Fruit fly (Drosophila melanogaster): ENCODE data around the gene Yod1.
A peak's percentile ranks its signal among the peaks of the same experiment; 100 is the strongest.

Yod1 gene

DNA sequence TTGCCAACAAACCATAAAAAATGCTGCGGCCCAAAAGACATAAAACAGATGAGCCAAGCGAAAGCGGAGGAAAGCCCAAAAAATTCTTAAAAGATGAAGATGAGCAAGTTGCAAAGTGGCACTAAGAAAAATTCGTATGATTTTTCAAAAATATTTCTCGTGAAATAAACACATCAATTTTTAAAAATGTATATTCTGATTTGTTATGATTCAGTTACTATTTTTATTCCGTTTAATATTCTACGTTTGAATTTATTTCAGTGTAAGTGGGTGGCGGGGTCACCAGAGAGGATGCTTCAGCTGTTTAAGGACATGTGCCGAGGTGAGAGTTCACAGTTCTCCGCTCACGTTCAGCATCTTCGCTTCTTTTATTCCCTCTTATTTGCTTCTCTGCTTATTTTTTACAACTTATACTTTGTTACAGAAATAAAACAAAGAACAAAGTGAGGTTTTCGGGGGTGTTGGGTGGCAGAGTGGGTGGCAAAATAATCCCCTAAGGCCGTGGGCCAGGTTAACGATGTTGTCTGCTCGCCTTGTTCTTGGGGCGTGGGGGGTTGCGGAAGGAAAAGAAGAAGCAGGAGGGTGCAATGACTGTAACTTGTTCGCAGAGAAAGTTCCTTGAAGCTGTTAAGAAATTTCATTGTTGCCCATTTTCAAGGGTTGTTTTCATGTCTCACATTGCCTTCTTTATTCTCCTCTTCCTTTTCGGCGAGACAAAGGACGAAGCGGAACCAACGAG lies 48.8 kb downstream of the Yod1 start (continued):
- TF ChIP-seq CG2202 (tag; optimal IDR thresholded peaks at IDR 0.05), result no peak
- TF ChIP-seq sob (GFP tag; IDR thresholded peaks at IDR 0.05), result peak; percentile 41; the same call in 1 of the 2 replicates
- peak; percentile 51; the same call in 1 of the 2 replicates for TF ChIP-seq CG14014 (GFP tag; IDR thresholded peaks at IDR 0.05)
- no peak for TF ChIP-seq pum (GFP tag; optimal IDR thresholded peaks at IDR 0.05)
- no peak for TF ChIP-seq croc (GFP tag; conservative IDR thresholded peaks at IDR 0.05)
- peak; percentile 17 for TF ChIP-seq CG15514 (GFP tag; optimal IDR thresholded peaks at IDR 0.05)
- no peak for TF ChIP-seq HmgZ (tag; optimal IDR thresholded peaks at IDR 0.05)
- no peak for TF ChIP-seq CG4707 (GFP tag; optimal IDR thresholded peaks at IDR 0.05)
- no peak for TF ChIP-seq pan (optimal IDR thresholded peaks at IDR 0.05)
- TF ChIP-seq pan (GFP tag; optimal IDR thresholded peaks at IDR 0.05 in 1 of 2, IDR thresholded peaks at IDR 0.05 in 1 of 2), result peak in 1 of 2 experiments; percentile 59
- no peak for TF ChIP-seq inv (GFP tag; IDR thresholded peaks at IDR 0.05; ENCODE audit: partially characterized antibody)
- peak; percentile 39 for TF ChIP-seq nmo (GFP tag; optimal IDR thresholded peaks at IDR 0.05)
- no peak for TF ChIP-seq oc (tag; optimal IDR thresholded peaks at IDR 0.05)
- TF ChIP-seq bbx (GFP tag; IDR thresholded peaks at IDR 0.05; ENCODE audit: partially characterized antibody), result no peak
- peak; percentile 57 for TF ChIP-seq CG12391 (tag; optimal IDR thresholded peaks at IDR 0.05)
- TF ChIP-seq CG17912 (GFP tag; optimal IDR thresholded peaks at IDR 0.05), result no peak
- no peak for TF ChIP-seq peb (GFP tag; IDR thresholded peaks at IDR 0.05)
- TF ChIP-seq gsb-n (tag; optimal IDR thresholded peaks at IDR 0.05), result peak; percentile 3
- no peak for TF ChIP-seq grn (GFP tag; optimal IDR thresholded peaks at IDR 0.05)
- TF ChIP-seq ase (GFP tag; IDR thresholded peaks at IDR 0.05), result no peak
- no peak for TF ChIP-seq CG18764 (GFP tag; optimal IDR thresholded peaks at IDR 0.05)
- TF ChIP-seq tin (GFP tag; optimal IDR thresholded peaks at IDR 0.05), result peak; percentile 32
- TF ChIP-seq bowl (GFP tag; IDR thresholded peaks at IDR 0.05), result no peak
- no peak for TF ChIP-seq unc-4 (GFP tag; IDR thresholded peaks at IDR 0.05; ENCODE audit: partially characterized antibody)
- no peak for TF ChIP-seq CG8290 (GFP tag; optimal IDR thresholded peaks at IDR 0.05)
- peak in 1 of 2 experiments; percentile 53 for TF ChIP-seq CG8290 (tag; optimal IDR thresholded peaks at IDR 0.05)
- no peak for TF ChIP-seq wek (GFP tag; optimal IDR thresholded peaks at IDR 0.05)
- TF ChIP-seq CG31388 (GFP tag; optimal IDR thresholded peaks at IDR 0.05), result no peak
- TF ChIP-seq CG7745 (tag; optimal IDR thresholded peaks at IDR 0.05), result no peak
- TF ChIP-seq Jarid2 (GFP tag; optimal IDR thresholded peaks at IDR 0.05), result no peak
- no peak for TF ChIP-seq sens-2 (GFP tag; IDR thresholded peaks at IDR 0.05)
- TF ChIP-seq Six4 (GFP tag; optimal IDR thresholded peaks at IDR 0.05), result no peak
- no peak for TF ChIP-seq gsb (GFP tag; IDR thresholded peaks at IDR 0.05)
- no peak for TF ChIP-seq schlank (tag; optimal IDR thresholded peaks at IDR 0.05)
- no peak for TF ChIP-seq CG2116 (GFP tag; optimal IDR thresholded peaks at IDR 0.05)
- no peak for TF ChIP-seq pita (GFP tag; optimal IDR thresholded peaks at IDR 0.05)
- TF ChIP-seq CrebB (tag; optimal IDR thresholded peaks at IDR 0.05), result peak; percentile 11
- no peak for TF ChIP-seq Side (GFP tag; optimal IDR thresholded peaks at IDR 0.05)
- no peak for TF ChIP-seq Dad (GFP tag; optimal IDR thresholded peaks at IDR 0.05)
- TF ChIP-seq CG4617 (GFP tag; optimal IDR thresholded peaks at IDR 0.05; ENCODE audit: borderline replicate concordance), result no peak
- TF ChIP-seq her (GFP tag; optimal IDR thresholded peaks at IDR 0.05), result no peak
- TF ChIP-seq slp2 (GFP tag; optimal IDR thresholded peaks at IDR 0.05), result no peak
- peak; percentile 8 for TF ChIP-seq sqz (GFP tag; optimal IDR thresholded peaks at IDR 0.05)
- no peak for TF ChIP-seq Deaf1 (tag; optimal IDR thresholded peaks at IDR 0.05)
- TF ChIP-seq CG1233 (GFP tag; optimal IDR thresholded peaks at IDR 0.05), result peak; percentile 17
- no peak for TF ChIP-seq NC2α (GFP tag; optimal IDR thresholded peaks at IDR 0.05)
- TF ChIP-seq CG11723 (GFP tag; optimal IDR thresholded peaks at IDR 0.05), result no peak
- TF ChIP-seq fd102C (GFP tag; optimal IDR thresholded peaks at IDR 0.05), result no peak
- no peak for TF ChIP-seq p53 (GFP tag; optimal IDR thresholded peaks at IDR 0.05)
- no peak for TF ChIP-seq CG1024 (GFP tag; IDR thresholded peaks at IDR 0.05)

Measured in whole organism, embryonic.